Worm (Caenorhabditis elegans): Measurements from ENCODE around the gene Y12A6A.1.

ce11 chrX:13598021-13598499 lies 23.5 kb downstream of the Y12A6A.1 start, which contains the start of gene bra-1:
- TF ChIP-seq scrt-1 (GFP tag; IDR thresholded peaks at IDR 0.05) (no peak), B0310.2 (tag; optimal IDR thresholded peaks at IDR 0.05) (no peak), aly-1 (tag; optimal IDR thresholded peaks at IDR 0.05) (no peak), ama-1 (optimal IDR thresholded peaks at IDR 0.05) (no peak), tra-4 (tag; optimal IDR thresholded peaks at IDR 0.05) (no peak), ceh-36 (tag; optimal IDR thresholded peaks at IDR 0.05) (peak; percentile 43), ets-7 (tag; optimal IDR thresholded peaks at IDR 0.05) (no peak)
